Fruit fly (Drosophila melanogaster): ENCODE data around the gene IFT43.

DNA sequence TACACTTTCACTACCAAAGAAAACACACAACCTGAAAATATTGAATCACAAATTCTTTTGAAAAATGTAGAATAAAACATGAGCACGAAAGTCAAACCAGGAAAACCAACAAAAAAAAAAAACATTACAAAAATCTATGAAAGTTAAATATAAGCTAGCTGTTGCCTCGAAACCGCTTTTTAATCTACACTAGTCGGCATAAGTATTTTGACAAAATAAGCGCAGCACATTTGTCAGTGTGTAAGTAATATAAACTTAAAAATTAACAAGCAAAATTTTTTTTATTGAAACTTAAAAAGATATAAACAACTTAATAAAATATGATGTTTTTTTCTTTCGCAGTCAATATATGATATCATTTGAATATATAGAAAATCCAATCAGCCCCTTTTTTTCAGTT is 18.1 kb upstream of the IFT43 start, which contains the start of gene CG5787:
- TF ChIP-seq CG8478 (optimal IDR thresholded peaks at IDR 0.05) (no peak), CTCF (optimal IDR thresholded peaks at IDR 0.05) (no peak)

All from S2 (cell line).